Fruit fly (Drosophila melanogaster): ENCODE measurements around the gene CG32277.

The CG32277 gene

DNA sequence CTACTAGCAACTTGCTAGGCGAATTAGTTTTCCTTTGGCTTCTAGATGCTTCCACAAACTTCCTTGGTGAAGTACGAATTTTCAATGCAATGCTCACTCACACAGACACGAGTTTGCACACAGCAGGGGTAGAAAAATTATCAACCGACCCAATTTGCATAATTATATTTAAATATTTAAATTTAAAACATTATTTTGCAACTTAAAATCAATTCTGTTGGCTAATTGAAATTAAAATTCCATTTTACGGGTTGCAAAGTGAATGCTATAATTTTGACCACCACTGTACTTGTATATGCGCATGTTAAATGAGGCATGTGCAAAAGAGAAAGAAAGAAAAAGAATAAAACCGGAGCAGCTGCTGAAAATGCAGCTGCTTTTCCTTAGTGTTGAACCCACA lies 11.2 kb downstream of the CG32277 start (continued):
- TF ChIP-seq Stat92E (GFP tag; optimal IDR thresholded peaks at IDR 0.05) (no peak), Eip74EF (GFP tag; optimal IDR thresholded peaks at IDR 0.05) (peak in 1 of 2 experiments; percentile 91), fd64A (GFP tag; optimal IDR thresholded peaks at IDR 0.05) (peak; percentile 86), ind (GFP tag; optimal IDR thresholded peaks at IDR 0.05) (peak; percentile 88), fd3F (GFP tag; optimal IDR thresholded peaks at IDR 0.05) (peak; percentile 91), Chrac-16 (GFP tag; optimal IDR thresholded peaks at IDR 0.05) (peak; percentile 87), Hmx (GFP tag; optimal IDR thresholded peaks at IDR 0.05) (no peak), mam (GFP tag; optimal IDR thresholded peaks at IDR 0.05) (peak; percentile 57), chinmo (GFP tag; IDR thresholded peaks at IDR 0.05; ENCODE audit: partially characterized antibody) (no peak), sna (GFP tag; IDR thresholded peaks at IDR 0.05; ENCODE audit: partially characterized antibody) (no peak), CG16813 (GFP tag; IDR thresholded peaks at IDR 0.05; ENCODE audit: partially characterized antibody) (no peak), trem (tag; optimal IDR thresholded peaks at IDR 0.05) (peak; percentile 88), CG10979 (tag; optimal IDR thresholded peaks at IDR 0.05) (peak; percentile 93), z (GFP tag; IDR thresholded peaks at IDR 0.05) (0 out of 3 replicates have a peak, but pooled peaks have one; percentile 32), NK7.1 (GFP tag; optimal IDR thresholded peaks at IDR 0.05) (peak; percentile 46), Xbp1 (GFP tag; optimal IDR thresholded peaks at IDR 0.05) (peak; percentile 93), grn (GFP tag; optimal IDR thresholded peaks at IDR 0.05) (peak; percentile 20), al (GFP tag; IDR thresholded peaks at IDR 0.05) (peak; percentile 80), MBD-R2 (GFP tag; IDR thresholded peaks at IDR 0.05) (peak; percentile 76), CG4424 (GFP tag; optimal IDR thresholded peaks at IDR 0.05) (peak; percentile 88), CG13624 (GFP tag; optimal IDR thresholded peaks at IDR 0.05) (peak; percentile 23), vvl (GFP tag; IDR thresholded peaks at IDR 0.05) (peak; percentile 98), nmo (GFP tag; optimal IDR thresholded peaks at IDR 0.05) (peak; percentile 96), CG5245 (GFP tag; optimal IDR thresholded peaks at IDR 0.05) (peak; percentile 87), CG15011 (GFP tag; optimal IDR thresholded peaks at IDR 0.05) (peak; percentile 83), CG10565 (GFP tag; optimal IDR thresholded peaks at IDR 0.05) (peak; percentile 57), lov (optimal IDR thresholded peaks at IDR 0.05) (no peak), lov (GFP tag; IDR thresholded peaks at IDR 0.05) (peak; percentile 88), Bteb2 (GFP tag; optimal IDR thresholded peaks at IDR 0.05) (peak; percentile 52), pnt (GFP tag; optimal IDR thresholded peaks at IDR 0.05) (peak; percentile 42), az2 (GFP tag; optimal IDR thresholded peaks at IDR 0.05) (peak; percentile 91), ham (GFP tag; IDR thresholded peaks at IDR 0.05) (no peak), CG4404 (GFP tag; IDR thresholded peaks at IDR 0.05) (peak; percentile 86), Myb (GFP tag; optimal IDR thresholded peaks at IDR 0.05) (peak; percentile 32), kay (GFP tag; optimal IDR thresholded peaks at IDR 0.05) (peak; percentile 80), hbn (GFP tag; IDR thresholded peaks at IDR 0.05; ENCODE audit: partially characterized antibody) (no peak), ara (GFP tag; IDR thresholded peaks at IDR 0.05) (peak; percentile 93), toy (GFP tag; IDR thresholded peaks at IDR 0.05) (peak; percentile 72), Atf-2 (GFP tag; optimal IDR thresholded peaks at IDR 0.05) (peak; percentile 27), Ssrp (tag; optimal IDR thresholded peaks at IDR 0.05) (peak; percentile 91), br (optimal IDR thresholded peaks at IDR 0.05) (no peak), CG7839 (tag; optimal IDR thresholded peaks at IDR 0.05) (peak; percentile 95), otp (GFP tag; IDR thresholded peaks at IDR 0.05) (peak; percentile 92; the same call in 2 of the 3 replicates), inv (GFP tag; IDR thresholded peaks at IDR 0.05; ENCODE audit: partially characterized antibody) (no peak), zfh2 (GFP tag; optimal IDR thresholded peaks at IDR 0.05) (peak; percentile 14), gsb (GFP tag; IDR thresholded peaks at IDR 0.05) (peak; percentile 93), yki (optimal IDR thresholded peaks at IDR 0.05) (no peak), CG14014 (GFP tag; IDR thresholded peaks at IDR 0.05) (peak; percentile 94), zen2 (GFP tag; IDR thresholded peaks at IDR 0.05; ENCODE audit: partially characterized antibody) (no peak), unpg (GFP tag; optimal IDR thresholded peaks at IDR 0.05) (peak; percentile 95), Opbp (GFP tag; IDR thresholded peaks at IDR 0.05; ENCODE audit: partially characterized antibody) (no peak), CG11695 (GFP tag; IDR thresholded peaks at IDR 0.05) (peak; percentile 97)

All from whole organism, embryonic.